Worm (Caenorhabditis elegans): ENCODE measurements around the gene D1086.1.

Gene D1086.1

ce11 chrV:14123176-14123575 is 24.5 kb downstream of the D1086.1 start:
- TF ChIP-seq madf-8 (GFP tag; conservative IDR thresholded peaks at IDR 0.05) (no peak), ceh-58 (GFP tag; IDR thresholded peaks at IDR 0.05) (no peak), Y67H2A.10 (GFP tag; conservative IDR thresholded peaks at IDR 0.05) (no peak), madf-3 (GFP tag; IDR thresholded peaks at IDR 0.05) (no peak), ets-4 (GFP tag; optimal IDR thresholded peaks at IDR 0.05) (no peak), F22D6.2 (tag; optimal IDR thresholded peaks at IDR 0.05) (no peak), T26A5.8 (tag; optimal IDR thresholded peaks at IDR 0.05) (no peak), D2030.7 (GFP tag; IDR thresholded peaks at IDR 0.05) (no peak), madf-6 (GFP tag; IDR thresholded peaks at IDR 0.05) (no peak), snpc-1.1 (tag; optimal IDR thresholded peaks at IDR 0.05; ENCODE audit: insufficient read depth) (no peak), F10E7.11 (tag; optimal IDR thresholded peaks at IDR 0.05) (no peak), F57A8.1 (GFP tag; optimal IDR thresholded peaks at IDR 0.05) (no peak), atf-7 (tag; optimal IDR thresholded peaks at IDR 0.05) (no peak), bed-1 (GFP tag; IDR thresholded peaks at IDR 0.05) (no peak), rec-8 (tag; optimal IDR thresholded peaks at IDR 0.05) (no peak), ztf-18 (tag; optimal IDR thresholded peaks at IDR 0.05) (no peak)

ce11 chrV:14124187-14124586 is 25.5 kb downstream of the D1086.1 start:
- TF ChIP-seq dox-1 (GFP tag; IDR thresholded peaks at IDR 0.05) (peak; percentile 44; the same call in 1 of the 2 replicates), madf-6 (GFP tag; IDR thresholded peaks at IDR 0.05) (peak; percentile 24; the same call in 1 of the 2 replicates), F33H1.4 (GFP tag; IDR thresholded peaks at IDR 0.05) (peak; percentile 77), ztf-25 (GFP tag; IDR thresholded peaks at IDR 0.05) (0 out of 2 replicates have a peak, but pooled peaks have one; percentile 21), Y53G8AR.9 (GFP tag; conservative IDR thresholded peaks at IDR 0.05) (0 out of 2 replicates have a peak, but pooled peaks have one; percentile 39), mcd-1 (GFP tag; IDR thresholded peaks at IDR 0.05) (peak; percentile 51), lin-26 (GFP tag; IDR thresholded peaks at IDR 0.05) (0 out of 2 replicates have a peak, but pooled peaks have one; percentile 41)

ce11 chrV:14126341-14126924 is 27.8 kb downstream of the D1086.1 start:
- TF ChIP-seq Y53F4B.3 (GFP tag; IDR thresholded peaks at IDR 0.05): no peak
- no peak for TF ChIP-seq F33H1.4 (GFP tag; IDR thresholded peaks at IDR 0.05)
- peak; percentile 53; the same call in 1 of the 2 replicates for TF ChIP-seq zfh-2 (GFP tag; conservative IDR thresholded peaks at IDR 0.05)
- TF ChIP-seq ceh-27 (GFP tag; optimal IDR thresholded peaks at IDR 0.05): peak; percentile 1

- peak; percentile 31; the same call in 1 of the 2 replicates for TF ChIP-seq hmg-1.2 (GFP tag; IDR thresholded peaks at IDR 0.05)
- peak; percentile 37; the same call in 1 of the 2 replicates for TF ChIP-seq dox-1 (GFP tag; IDR thresholded peaks at IDR 0.05)
- peak; percentile 72 for TF ChIP-seq nhr-80 (tag; optimal IDR thresholded peaks at IDR 0.05)
- TF ChIP-seq T07F8.4 (tag; optimal IDR thresholded peaks at IDR 0.05): no peak
- no peak for TF ChIP-seq ccch-3 (GFP tag; optimal IDR thresholded peaks at IDR 0.05)
- TF ChIP-seq nhr-120 (GFP tag; IDR thresholded peaks at IDR 0.05): no peak
These were observed 29.2 kb downstream of the D1086.1 start for ce11 chrV:14127834-14128233.

- no peak for TF ChIP-seq Y67H2A.10 (GFP tag; conservative IDR thresholded peaks at IDR 0.05)
- no peak for TF ChIP-seq C17E4.6 (GFP tag; IDR thresholded peaks at IDR 0.05)
- TF ChIP-seq nhr-120 (GFP tag; IDR thresholded peaks at IDR 0.05): no peak
- TF ChIP-seq aptf-2 (GFP tag; conservative IDR thresholded peaks at IDR 0.05): no peak
- no peak for TF ChIP-seq attf-6 (GFP tag; IDR thresholded peaks at IDR 0.05)
- no peak for TF ChIP-seq sptf-2 (GFP tag; optimal IDR thresholded peaks at IDR 0.05)
- TF ChIP-seq nfya-2 (GFP tag; IDR thresholded peaks at IDR 0.05): no peak
- no peak for TF ChIP-seq cebp-2 (GFP tag; IDR thresholded peaks at IDR 0.05)
These were observed 30.2 kb downstream of the D1086.1 start for ce11 chrV:14128858-14129257.

Data from whole organism, young adult.